Fruit fly (Drosophila melanogaster) whole organism, wandering third instar larva: Measurements from ENCODE around the gene CG11999.
A peak's percentile ranks its signal among the peaks of the same experiment; 100 is the strongest.

Experiments used
- CG9705 ChIP-seq: fragments of 200-800 bp; sonication (Bioruptor generic); optimal IDR thresholded peaks from 2 replicates; lab custom pipeline; 2018; ENCODE audit warnings: missing biosample characterization, mild to moderate bottlenecking, missing genetic modification characterization
- h ChIP-seq: fragments of 200-800 bp; sonication (Bioruptor generic); optimal IDR thresholded peaks from 3 replicates; lab custom pipeline; 2016; ENCODE audit warnings: missing biosample characterization, mild to moderate bottlenecking, missing genetic modification characterization
- psq ChIP-seq: fragments of 200-800 bp; sonication (Bioruptor generic); optimal IDR thresholded peaks from 3 replicates; lab custom pipeline; 2017; ENCODE audit warnings: missing biosample characterization, mild to moderate bottlenecking, missing genetic modification characterization, moderate library complexity
- sage ChIP-seq: fragments of 200-800 bp; sonication (Bioruptor generic); optimal IDR thresholded peaks from 2 replicates; lab custom pipeline; 2016; ENCODE audit warnings: missing biosample characterization, mild to moderate bottlenecking, missing genetic modification characterization
- sv ChIP-seq: fragments of 200-800 bp; sonication (Bioruptor generic); optimal IDR thresholded peaks from 3 replicates; lab custom pipeline; 2016; ENCODE audit warnings: missing biosample characterization, missing genetic modification characterization
- tai ChIP-seq: sonication (Bioruptor generic); optimal IDR thresholded peaks from 2 replicates; lab custom pipeline; 2016; ENCODE audit warnings: missing biosample characterization, missing genetic modification characterization

DNA sequence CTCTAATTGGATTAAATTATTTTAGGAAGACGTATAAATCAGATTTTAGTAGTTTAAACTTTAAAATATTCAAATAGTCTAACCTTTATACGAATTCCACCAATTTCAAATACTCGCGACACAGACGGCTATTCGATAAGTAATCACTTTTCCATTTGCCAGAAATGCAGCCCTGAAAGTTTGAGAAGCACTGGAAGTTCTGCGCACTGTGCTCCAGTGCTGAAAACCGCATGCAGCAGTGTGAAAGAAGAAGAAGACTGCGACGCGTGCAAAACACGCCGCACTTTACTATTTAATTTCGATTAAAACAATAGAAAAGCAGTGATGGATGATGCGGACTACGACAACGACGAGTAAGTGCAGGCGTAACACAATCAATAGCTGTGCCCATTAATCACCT lies 17.0 kb upstream of the CG11999 start, which contains the start of gene Polr2F:
- TF ChIP-seq psq (GFP tag; lab: Kevin White, UChicago) (peak; percentile 65), sage (GFP tag; lab: Kevin White, UChicago) (peak; percentile 22), CG9705 (GFP tag; lab: Kevin White, UChicago) (peak; percentile 74), h (GFP tag; lab: Kevin White, UChicago) (peak; percentile 89), sv (GFP tag; lab: Kevin White, UChicago) (peak; percentile 78), tai (GFP tag; lab: Kevin White, UChicago) (no peak)
